Fruit fly (Drosophila melanogaster) S2 (cell line): ENCODE data around the gene MtnE.

Experiments
- CG8478 ChIP-seq: fragments of >200 bp; optimal IDR thresholded peaks from 2 replicates; lab custom pipeline; 2018
- CTCF ChIP-seq, 2 experiments: fragments of >200 bp; optimal IDR thresholded peaks; 2 replicates each; lab custom pipeline; 2018

DNA sequence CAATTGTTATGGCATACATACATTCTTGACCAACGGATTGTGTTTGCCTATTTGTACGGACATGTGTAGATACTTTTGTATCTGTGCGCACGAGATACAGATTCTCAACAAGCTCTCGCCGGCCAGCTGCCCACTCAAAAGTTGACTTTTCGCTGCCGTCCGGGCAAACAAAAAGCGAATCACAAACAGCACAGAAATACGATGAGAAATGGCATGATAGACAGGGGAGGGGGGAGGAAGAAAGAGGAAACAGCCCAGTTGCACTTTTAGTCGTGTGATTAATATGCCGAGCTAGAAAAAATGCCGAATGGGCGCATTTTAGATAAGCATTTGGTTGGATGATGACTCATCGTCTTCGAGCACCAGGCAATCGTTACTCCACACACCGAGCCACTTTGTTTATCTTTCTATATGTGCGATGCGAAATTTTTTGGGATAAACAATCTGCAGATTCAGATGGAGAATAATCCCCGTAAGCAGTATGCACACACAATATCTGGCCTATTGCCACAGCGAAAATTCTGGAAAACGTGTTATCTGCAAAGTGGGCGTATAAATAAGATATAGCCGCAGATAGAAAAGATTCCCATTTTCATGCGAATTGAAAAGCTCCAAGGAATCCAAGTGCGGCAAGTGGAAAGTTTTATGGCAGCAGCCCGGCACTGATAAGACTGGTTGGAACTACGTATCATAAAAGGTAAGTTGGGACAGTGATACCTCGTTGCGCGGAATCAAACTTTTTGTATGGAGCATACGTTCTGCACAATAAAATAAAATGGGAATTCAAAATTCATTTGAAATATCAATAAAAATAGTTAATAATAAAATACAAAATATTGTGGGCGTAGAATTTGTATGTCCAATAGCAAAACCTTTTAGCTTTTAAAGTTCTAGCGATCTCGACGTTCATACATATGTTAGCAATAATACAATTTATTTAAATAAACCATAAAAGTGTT, 12.4 kb upstream of the MtnE start:
- no peak for TF ChIP-seq CG8478 (lab: Kevin White, UChicago)
- TF ChIP-seq CTCF (optimal IDR thresholded peaks at IDR 0.05; lab: Kevin White, UChicago), result no peak
